Fruit fly (Drosophila melanogaster) whole organism, wandering third instar larva: ENCODE results near the gene Cpr67B.

Experiments
- Myc ChIP-seq: fragments of >200 bp; optimal IDR thresholded peaks from 2 replicates; lab custom pipeline; 2017
- Rel ChIP-seq, 2 experiments: fragments of 200-800 bp; sonication (Bioruptor generic) in 1 of 2; optimal IDR thresholded peaks; 2 replicates in 1 of 2; 3 replicates in 1 of 2; lab custom pipeline; 2016 to 2019; ENCODE audit warnings: mild to moderate bottlenecking in 2 of 2, missing biosample characterization in 2 of 2, missing genetic modification characterization in 2 of 2, moderate library complexity in 1 of 2
- Vsx2 ChIP-seq: fragments of 200-300, 225-300 bp; sonication (Bioruptor generic); optimal IDR thresholded peaks from 2 replicates; lab custom pipeline; 2018; ENCODE audit warnings: missing biosample characterization, missing genetic modification characterization; ENCODE audit not compliant: partially characterized antibody
- brk ChIP-seq: fragments of 200-800 bp; sonication (Bioruptor generic); optimal IDR thresholded peaks from 2 replicates; lab custom pipeline; 2016; ENCODE audit warnings: missing biosample characterization, mild to moderate bottlenecking, missing genetic modification characterization
- dsf ChIP-seq: sonication (Bioruptor generic); optimal IDR thresholded peaks from 2 replicates; lab custom pipeline; 2016; ENCODE audit warnings: missing biosample characterization, missing genetic modification characterization, borderline replicate concordance
- foxo ChIP-seq, 2 experiments: fragments of 200-800 bp; sonication (Bioruptor generic); optimal IDR thresholded peaks; 2 replicates in 1 of 2; 3 replicates in 1 of 2; lab custom pipeline; 2016 to 2017; ENCODE audit warnings: missing biosample characterization in 2 of 2, missing genetic modification characterization in 2 of 2
- lola ChIP-seq: fragments of >200 bp; optimal IDR thresholded peaks from 2 replicates; lab custom pipeline; 2017; ENCODE audit warnings: missing biosample characterization, missing genetic modification characterization
- psq ChIP-seq: fragments of 200-800 bp; sonication (Bioruptor generic); optimal IDR thresholded peaks from 3 replicates; lab custom pipeline; 2017; ENCODE audit warnings: missing biosample characterization, mild to moderate bottlenecking, missing genetic modification characterization, moderate library complexity
- usp ChIP-seq: fragments of >200 bp; optimal IDR thresholded peaks from 2 replicates; lab custom pipeline; 2017; ENCODE audit warnings: missing biosample characterization, missing genetic modification characterization

dm6 chr3L:9410030-9410589, 5.5 kb downstream of the Cpr67B start:
- TF ChIP-seq lola (GFP tag; lab: Kevin White, UChicago): no peak
- no peak for TF ChIP-seq Vsx2 (GFP tag; lab: Kevin White, UChicago)
- TF ChIP-seq dsf (GFP tag; lab: Kevin White, UChicago): no peak
- no peak for TF ChIP-seq brk (GFP tag; lab: Kevin White, UChicago)
- no peak for TF ChIP-seq foxo (GFP tag; optimal IDR thresholded peaks at IDR 0.05; lab: Kevin White, UChicago)
- TF ChIP-seq Myc (lab: Kevin White, UChicago): no peak
- no peak for TF ChIP-seq Rel (GFP tag; optimal IDR thresholded peaks at IDR 0.05; lab: Kevin White, UChicago)
- no peak for TF ChIP-seq Rel (tag; optimal IDR thresholded peaks at IDR 0.05; lab: Kevin White, UChicago)
- TF ChIP-seq usp (GFP tag; lab: Kevin White, UChicago): no peak
- peak; percentile 15 for TF ChIP-seq psq
